Fruit fly (Drosophila melanogaster) whole organism, embryonic: ENCODE measurements around the gene wge.

Experiments used
- Bgb ChIP-seq: fragments of 200-800 bp; sonication (Bioruptor generic); IDR thresholded peaks from 2 replicates; pipeline ENCODE4 v1.3.6; 2022; ENCODE audit warnings: missing biosample characterization, missing genetic modification characterization; ENCODE audit not compliant: partially characterized antibody
- BtbVII ChIP-seq: fragments of 200-800 bp; sonication (Bioruptor generic); optimal IDR thresholded peaks from 3 replicates; lab custom pipeline; 2017; ENCODE audit warnings: missing biosample characterization, mild to moderate bottlenecking, missing genetic modification characterization
- CG10267 ChIP-seq: fragments of 200-800 bp; sonication (Bioruptor generic); optimal IDR thresholded peaks from 2 replicates; lab custom pipeline; 2018; ENCODE audit warnings: missing biosample characterization, mild to moderate bottlenecking, missing genetic modification characterization, moderate library complexity
- CG10565 ChIP-seq: fragments of 200-800 bp; sonication (Bioruptor generic); optimal IDR thresholded peaks from 3 replicates; lab custom pipeline; 2016; ENCODE audit warnings: missing biosample characterization, mild to moderate bottlenecking, missing genetic modification characterization
- CG10979 ChIP-seq: fragments of 200-800 bp; sonication (Bioruptor generic); optimal IDR thresholded peaks from 2 replicates; lab custom pipeline; 2018; ENCODE audit warnings: missing biosample characterization, mild to moderate bottlenecking, missing genetic modification characterization, moderate library complexity
- CG11247 ChIP-seq: fragments of 200-800 bp; sonication (Bioruptor generic); IDR thresholded peaks from 2 replicates; pipeline ENCODE4 v1.3.6; 2022; ENCODE audit warnings: missing biosample characterization, missing genetic modification characterization
- CG13424 ChIP-seq: fragments of 200-800 bp; sonication (Bioruptor generic); optimal IDR thresholded peaks from 2 replicates; lab custom pipeline; 2019; ENCODE audit warnings: missing biosample characterization, mild to moderate bottlenecking, missing genetic modification characterization, moderate library complexity
- CG16815 ChIP-seq: fragments of 200-800 bp; sonication (Bioruptor generic); optimal IDR thresholded peaks from 3 replicates; lab custom pipeline; 2017; ENCODE audit warnings: missing biosample characterization, mild to moderate bottlenecking, missing genetic modification characterization
- CG17361 ChIP-seq: fragments of 200-800 bp; sonication (Bioruptor generic); IDR thresholded peaks from 3 replicates; pipeline ENCODE4 v1.3.6; 2022; ENCODE audit warnings: missing biosample characterization, missing genetic modification characterization
- CG2116 ChIP-seq: fragments of 200-800 bp; sonication (Bioruptor generic); optimal IDR thresholded peaks from 3 replicates; lab custom pipeline; 2018; ENCODE audit warnings: missing biosample characterization, mild to moderate bottlenecking, missing genetic modification characterization
- CG2202 ChIP-seq: fragments of 200-800 bp; sonication (Bioruptor generic); optimal IDR thresholded peaks from 2 replicates; lab custom pipeline; 2018; ENCODE audit warnings: missing biosample characterization, mild to moderate bottlenecking, missing genetic modification characterization
- CG2875 ChIP-seq: fragments of 200-800 bp; sonication (Bioruptor generic); optimal IDR thresholded peaks from 2 replicates; lab custom pipeline; 2017; ENCODE audit warnings: missing biosample characterization, mild to moderate bottlenecking, missing genetic modification characterization, missing genetic modification reagents
- CG30403 ChIP-seq: fragments of 200-800 bp; sonication (Bioruptor generic); optimal IDR thresholded peaks from 3 replicates; lab custom pipeline; 2016; ENCODE audit warnings: missing biosample characterization, missing genetic modification characterization
- CG30431 ChIP-seq: fragments of 200-800 bp; sonication (Bioruptor generic); optimal IDR thresholded peaks from 2 replicates; lab custom pipeline; 2017; ENCODE audit warnings: missing biosample characterization, missing genetic modification characterization
- CG31365 ChIP-seq: fragments of 200-800 bp; sonication (Bioruptor generic); optimal IDR thresholded peaks from 2 replicates; lab custom pipeline; 2018; ENCODE audit warnings: missing biosample characterization, mild to moderate bottlenecking, missing genetic modification characterization
- CG34224 ChIP-seq: fragments of 200-800 bp; sonication (Bioruptor generic); IDR thresholded peaks from 3 replicates; pipeline ENCODE4 v1.3.6; 2022; ENCODE audit warnings: missing biosample characterization, missing genetic modification characterization; ENCODE audit not compliant: partially characterized antibody
- CG4617 ChIP-seq: fragments of 200-800 bp; sonication (Bioruptor generic); optimal IDR thresholded peaks from 3 replicates; lab custom pipeline; 2016; ENCODE audit warnings: missing biosample characterization, missing genetic modification characterization, borderline replicate concordance
- CG6654 ChIP-seq: fragments of 200-800 bp; sonication (Bioruptor generic); optimal IDR thresholded peaks from 2 replicates; lab custom pipeline; 2017; ENCODE audit warnings: missing biosample characterization, mild to moderate bottlenecking, missing genetic modification characterization
- CG7745 ChIP-seq: fragments of 200-800 bp; sonication (Bioruptor generic); optimal IDR thresholded peaks from 2 replicates; lab custom pipeline; 2018; ENCODE audit warnings: missing biosample characterization, mild to moderate bottlenecking, missing genetic modification characterization, moderate library complexity
- CG8281 ChIP-seq: fragments of 200-800 bp; sonication (Bioruptor generic); optimal IDR thresholded peaks from 2 replicates; lab custom pipeline; 2018; ENCODE audit warnings: missing biosample characterization, mild to moderate bottlenecking, missing genetic modification characterization, moderate library complexity
- CG9727 ChIP-seq: fragments of 200-800 bp; sonication (Bioruptor generic); optimal IDR thresholded peaks from 3 replicates; lab custom pipeline; 2017; ENCODE audit warnings: missing biosample characterization, mild to moderate bottlenecking, missing genetic modification characterization
- Camta ChIP-seq: fragments of 200-800 bp; sonication (Bioruptor generic); optimal IDR thresholded peaks from 2 replicates; lab custom pipeline; 2016; ENCODE audit warnings: missing biosample characterization, missing genetic modification characterization
- Deaf1 ChIP-seq: fragments of 200-800 bp; optimal IDR thresholded peaks from 3 replicates; lab custom pipeline; 2019; ENCODE audit warnings: missing biosample characterization, mild to moderate bottlenecking, missing genetic modification characterization, moderate library complexity
- ERR ChIP-seq: fragments of 200-800 bp; sonication (Bioruptor generic); optimal IDR thresholded peaks from 2 replicates; lab custom pipeline; 2016; ENCODE audit warnings: missing biosample characterization, missing genetic modification characterization
- Gug ChIP-seq: fragments of 200-800 bp; sonication (Bioruptor generic); IDR thresholded peaks from 4 replicates; pipeline ENCODE4 v1.3.6; 2022; ENCODE audit warnings: missing biosample characterization, missing genetic modification characterization
- HLH3B ChIP-seq: fragments of 200-800 bp; sonication (Bioruptor generic); IDR thresholded peaks from 2 replicates; pipeline ENCODE4 v1.3.6; 2022; ENCODE audit warnings: missing biosample characterization, missing genetic modification characterization
- Hr3 ChIP-seq: fragments of 200-800 bp; sonication (Bioruptor generic); optimal IDR thresholded peaks from 3 replicates; lab custom pipeline; 2016; ENCODE audit warnings: missing biosample characterization, missing genetic modification characterization
- Hr51 ChIP-seq, 2 experiments: fragments of 200-800 bp; sonication (Bioruptor generic); optimal IDR thresholded peaks; 2 replicates in 1 of 2; 3 replicates in 1 of 2; lab custom pipeline; 2016 to 2018; ENCODE audit warnings: missing biosample characterization in 2 of 2, missing genetic modification characterization in 2 of 2, mild to moderate bottlenecking in 1 of 2, moderate library complexity in 1 of 2
- Lhr ChIP-seq: fragments of 200-800 bp; sonication (Bioruptor generic); optimal IDR thresholded peaks from 3 replicates; lab custom pipeline; 2017; ENCODE audit warnings: mild to moderate bottlenecking, missing biosample characterization, missing genetic modification reagents, missing genetic modification characterization
- MTF-1 ChIP-seq: fragments of 200-800 bp; sonication (Bioruptor generic); optimal IDR thresholded peaks from 2 replicates; lab custom pipeline; 2018; ENCODE audit warnings: missing biosample characterization, mild to moderate bottlenecking, missing genetic modification characterization, borderline replicate concordance
- Stat92E ChIP-seq, 3 experiments: fragments of >200 bp in 2 of 3; fragments of 200-800 bp in 1 of 3; sonication (Bioruptor generic) in 1 of 3; optimal IDR thresholded peaks; 2 replicates each; lab custom pipeline; 2017 to 2019; ENCODE audit warnings: missing biosample characterization in 3 of 3, missing genetic modification characterization in 3 of 3, mild to moderate bottlenecking in 1 of 3, moderate library complexity in 1 of 3
- YL-1 ChIP-seq: fragments of 200-800 bp; sonication (Bioruptor generic); optimal IDR thresholded peaks from 3 replicates; lab custom pipeline; 2017; ENCODE audit warnings: missing biosample characterization, mild to moderate bottlenecking, missing genetic modification characterization
- al ChIP-seq: fragments of 200-800 bp; sonication (Bioruptor generic); IDR thresholded peaks from 2 replicates; pipeline ENCODE4 v1.3.6; 2022; ENCODE audit warnings: missing biosample characterization, missing genetic modification characterization
- cato ChIP-seq: fragments of 200-800 bp; sonication (Bioruptor generic); optimal IDR thresholded peaks from 2 replicates; lab custom pipeline; 2016; ENCODE audit warnings: missing biosample characterization, missing genetic modification characterization, borderline replicate concordance
- dati ChIP-seq: fragments of 200-800 bp; sonication (Bioruptor generic); IDR thresholded peaks from 2 replicates; pipeline ENCODE4 v1.3.6; 2022; ENCODE audit warnings: missing biosample characterization, missing genetic modification characterization
- fd3F ChIP-seq: fragments of 200-800 bp; sonication (Bioruptor generic); optimal IDR thresholded peaks from 2 replicates; lab custom pipeline; 2018; ENCODE audit warnings: missing biosample characterization, mild to moderate bottlenecking, missing genetic modification characterization, moderate library complexity
- fd64A ChIP-seq: fragments of 200-800 bp; sonication (Bioruptor generic); optimal IDR thresholded peaks from 3 replicates; lab custom pipeline; 2018; ENCODE audit warnings: missing biosample characterization, mild to moderate bottlenecking, missing genetic modification characterization
- ftz-f1 ChIP-seq: fragments of 200-800 bp; sonication (Bioruptor generic); optimal IDR thresholded peaks from 2 replicates; lab custom pipeline; 2016; ENCODE audit warnings: missing biosample characterization, missing genetic modification characterization
- ind ChIP-seq: fragments of 200-800 bp; sonication (Bioruptor generic); optimal IDR thresholded peaks from 3 replicates; lab custom pipeline; 2016; ENCODE audit warnings: missing biosample characterization, missing genetic modification characterization
- jigr1 ChIP-seq: fragments of 200-800 bp; sonication (Bioruptor generic); IDR thresholded peaks from 3 replicates; pipeline ENCODE4 v1.3.6; 2022; ENCODE audit warnings: missing biosample characterization, missing genetic modification characterization
- nau ChIP-seq: fragments of 200-800 bp; sonication (Bioruptor generic); optimal IDR thresholded peaks from 3 replicates; lab custom pipeline; 2017; ENCODE audit warnings: missing biosample characterization, mild to moderate bottlenecking, missing genetic modification characterization, missing genetic modification reagents
- pita ChIP-seq: fragments of 200-800 bp; sonication (Bioruptor generic); optimal IDR thresholded peaks from 2 replicates; lab custom pipeline; 2017; ENCODE audit warnings: missing biosample characterization, mild to moderate bottlenecking, missing genetic modification characterization
- pros ChIP-seq: fragments of 200-800 bp; sonication (Bioruptor generic); optimal IDR thresholded peaks from 3 replicates; lab custom pipeline; 2019; ENCODE audit warnings: missing biosample characterization, mild to moderate bottlenecking, missing genetic modification characterization, moderate library complexity
- run ChIP-seq: fragments of 200-800 bp; sonication (Bioruptor generic); optimal IDR thresholded peaks from 3 replicates; lab custom pipeline; 2018; ENCODE audit warnings: missing biosample characterization, mild to moderate bottlenecking, missing genetic modification characterization
- scrt ChIP-seq: fragments of 200-800 bp; sonication (Bioruptor generic); optimal IDR thresholded peaks from 2 replicates; lab custom pipeline; 2018; ENCODE audit warnings: missing biosample characterization, mild to moderate bottlenecking, missing genetic modification characterization, moderate library complexity
- sima ChIP-seq: fragments of 200-800 bp; sonication (Bioruptor generic); optimal IDR thresholded peaks from 2 replicates; lab custom pipeline; 2016; ENCODE audit warnings: missing biosample characterization, missing genetic modification characterization
- toy ChIP-seq: fragments of 200-800 bp; sonication (Bioruptor generic); IDR thresholded peaks from 2 replicates; pipeline ENCODE4 v1.3.6; 2022; ENCODE audit warnings: missing biosample characterization, missing genetic modification characterization
- vvl ChIP-seq: fragments of 200-800 bp; sonication (Bioruptor generic); IDR thresholded peaks from 2 replicates; pipeline ENCODE4 v1.3.6; 2022; ENCODE audit warnings: missing biosample characterization, missing genetic modification characterization
- wek ChIP-seq: fragments of 200-800 bp; sonication (Bioruptor generic); optimal IDR thresholded peaks from 3 replicates; lab custom pipeline; 2018; ENCODE audit warnings: missing biosample characterization, mild to moderate bottlenecking, missing genetic modification characterization, moderate library complexity

Gene wge

dm6 chr3R:22686336-22686874, 34.5 kb downstream of the wge start, which contains the start of the genes Gclm and CG17625 (continued):
- TF ChIP-seq CG9727 (GFP tag; lab: Kevin White, UChicago) (peak; percentile 41), run (tag; lab: Kevin White, UChicago) (no peak), CG10979 (peak; percentile 36), CG2875 (no peak), nau (GFP tag; lab: Kevin White, UChicago) (no peak), toy (GFP tag; lab: Robert Waterston, UW) (0 out of 2 replicates have a peak, but pooled peaks have one; percentile 10), scrt (GFP tag; lab: Kevin White, UChicago) (peak; percentile 24), CG16815 (peak; percentile 7), Lhr (GFP tag; lab: Kevin White, UChicago) (peak; percentile 29), CG8281 (tag; lab: Kevin White, UChicago) (no peak), CG2202 (tag; lab: Kevin White, UChicago) (no peak), BtbVII (GFP tag; lab: Kevin White, UChicago) (peak; percentile 39), vvl (GFP tag; lab: Robert Waterston, UW) (peak; percentile 82), ERR (GFP tag; lab: Kevin White, UChicago) (peak; percentile 42), Stat92E (GFP tag; optimal IDR thresholded peaks at IDR 0.05; lab: Kevin White, UChicago) (peak in 1 of 3 experiments; percentile 72), pros (GFP tag; lab: Kevin White, UChicago) (no peak), MTF-1 (GFP tag; lab: Kevin White, UChicago) (peak; percentile 7), CG10565 (GFP tag; lab: Kevin White, UChicago) (no peak), CG11247 (GFP tag; lab: Robert Waterston, UW) (no peak), CG10267 (tag; lab: Kevin White, UChicago) (peak; percentile 90), CG34224 (GFP tag; lab: Robert Waterston, UW) (peak; percentile 75), CG2116 (peak; percentile 70), YL-1 (GFP tag; lab: Kevin White, UChicago) (peak; percentile 64), HLH3B (GFP tag; lab: Robert Waterston, UW) (peak; percentile 41; the same call in 1 of the 2 replicates), sima (no peak), dati (GFP tag; lab: Robert Waterston, UW) (no peak), ftz-f1 (GFP tag; lab: Kevin White, UChicago) (peak; percentile 29), pita (GFP tag; lab: Kevin White, UChicago) (no peak), al (GFP tag; lab: Robert Waterston, UW) (peak; percentile 50), CG13424 (tag; lab: Kevin White, UChicago) (peak; percentile 58), wek (peak; percentile 56), fd64A (GFP tag; lab: Kevin White, UChicago) (no peak), cato (no peak), Hr3 (peak; percentile 52), CG6654 (no peak), CG30403 (GFP tag; lab: Kevin White, UChicago) (peak; percentile 63), jigr1 (peak; percentile 37; the same call in 1 of the 3 replicates), CG31365 (tag; lab: Kevin White, UChicago) (peak; percentile 39), Camta (no peak), Bgb (peak; percentile 83), Hr51 (GFP tag; optimal IDR thresholded peaks at IDR 0.05; lab: Kevin White, UChicago) (peak; percentile 46 to 52), ind (GFP tag; lab: Kevin White, UChicago) (peak; percentile 49), Gug (GFP tag; lab: Robert Waterston, UW) (peak; percentile 6; the same call in 1 of the 4 replicates), CG7745 (tag; lab: Kevin White, UChicago) (no peak), CG17361 (GFP tag; lab: Robert Waterston, UW) (peak; percentile 58; the same call in 1 of the 3 replicates), CG30431 (GFP tag; lab: Kevin White, UChicago) (no peak), CG4617 (GFP tag; lab: Kevin White, UChicago) (no peak), fd3F (peak; percentile 26), Deaf1 (tag; lab: Kevin White, UChicago) (peak; percentile 46)
